Worm (Caenorhabditis elegans) whole organism, midembryonic: ENCODE data around the gene F45F2.11.

Experiments used
- cog-1 ChIP-seq: sonication (generic microtip); optimal IDR thresholded peaks from 2 replicates; lab custom pipeline; 2016; ENCODE audit warnings: missing genetic modification characterization, missing compliant biosample characterization
- ztf-29 ChIP-seq: fragments of 200-800 bp; sonication (Bioruptor generic); IDR thresholded peaks from 2 replicates; pipeline ENCODE4 v1.3.6; 2022; ENCODE audit warnings: missing genetic modification reagents, missing genetic modification characterization, missing compliant biosample characterization

DNA sequence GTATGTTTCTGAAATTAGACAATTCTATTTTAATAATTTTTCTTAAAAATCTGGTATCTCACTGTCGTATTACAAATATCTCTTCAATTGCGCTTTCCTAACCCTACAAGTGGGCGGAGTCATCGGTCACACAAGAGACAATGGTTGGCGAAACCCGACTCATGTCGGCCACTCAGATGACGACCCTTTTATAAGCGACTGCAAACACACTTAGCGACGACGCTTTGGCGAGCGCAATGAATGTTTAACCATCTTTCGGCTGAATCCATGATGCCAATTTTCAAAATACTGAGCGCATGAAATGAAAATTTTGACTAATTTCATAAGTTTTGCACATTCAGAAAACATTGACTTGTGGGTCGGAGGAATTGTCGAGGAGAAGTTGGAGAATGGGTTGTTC lies 20.3 kb downstream of the F45F2.11 start:
- peak; percentile 99 for TF ChIP-seq ztf-29
- TF ChIP-seq cog-1 (tag; lab: Kevin White, UChicago): peak; percentile 97
